Fruit fly (Drosophila melanogaster) whole organism, prepupa: ENCODE data around the gene Tep4.
A peak's percentile ranks its signal among the peaks of the same experiment; 100 is the strongest.

ENCODE experiments used
- Blimp-1 ChIP-seq: fragments of 200-800 bp; sonication (Bioruptor generic); optimal IDR thresholded peaks from 3 replicates; lab custom pipeline; 2017; ENCODE audit warnings: missing biosample characterization, missing genetic modification characterization, mild to moderate bottlenecking, moderate library complexity, missing genetic modification reagents
- CG10631 ChIP-seq: fragments of 200-800 bp; sonication (Bioruptor generic); optimal IDR thresholded peaks from 2 replicates; lab custom pipeline; 2016; ENCODE audit warnings: missing biosample characterization, missing genetic modification characterization
- CG10669 ChIP-seq: fragments of 200-800 bp; sonication (Bioruptor generic); optimal IDR thresholded peaks from 3 replicates; lab custom pipeline; 2018; ENCODE audit warnings: missing biosample characterization, mild to moderate bottlenecking, missing genetic modification characterization, moderate library complexity
- CG11294 ChIP-seq: fragments of 200-800 bp; sonication (Bioruptor generic); IDR thresholded peaks from 2 replicates; pipeline ENCODE4 v1.3.6; 2022; ENCODE audit warnings: missing biosample characterization, missing genetic modification characterization
- CG15336 ChIP-seq: fragments of 200-800 bp; sonication (Bioruptor generic); IDR thresholded peaks from 2 replicates; pipeline ENCODE4 v1.3.6; 2022; ENCODE audit warnings: missing biosample characterization, missing genetic modification characterization
- CG1621 ChIP-seq: fragments of 200-800 bp; sonication (Bioruptor generic); optimal IDR thresholded peaks from 3 replicates; lab custom pipeline; 2018; ENCODE audit warnings: missing biosample characterization, mild to moderate bottlenecking, missing genetic modification characterization
- CG3032 ChIP-seq: fragments of 200-800 bp; optimal IDR thresholded peaks from 2 replicates; lab custom pipeline; 2019; ENCODE audit warnings: missing biosample characterization, mild to moderate bottlenecking, missing genetic modification characterization, moderate library complexity
- CG31627 ChIP-seq: fragments of 200-800 bp; sonication (Bioruptor generic); optimal IDR thresholded peaks from 3 replicates; lab custom pipeline; 2016; ENCODE audit warnings: missing biosample characterization, missing genetic modification characterization
- CG34406 ChIP-seq: fragments of 200-800 bp; sonication (Bioruptor generic); optimal IDR thresholded peaks from 3 replicates; lab custom pipeline; 2016; ENCODE audit warnings: missing biosample characterization, missing genetic modification characterization
- CG4318 ChIP-seq: fragments of 200-800 bp; sonication (Bioruptor generic); optimal IDR thresholded peaks from 3 replicates; lab custom pipeline; 2017; ENCODE audit warnings: missing biosample characterization, mild to moderate bottlenecking, missing genetic modification characterization
- CG6163 ChIP-seq: fragments of 200-800 bp; sonication (Bioruptor generic); IDR thresholded peaks from 3 replicates; pipeline ENCODE4 v1.3.6; 2022; ENCODE audit warnings: missing biosample characterization, missing genetic modification characterization
- CG6276 ChIP-seq: fragments of 200-800 bp; sonication (Bioruptor generic); optimal IDR thresholded peaks from 2 replicates; lab custom pipeline; 2017; ENCODE audit warnings: missing biosample characterization, mild to moderate bottlenecking, missing genetic modification characterization
- CG6792 ChIP-seq: fragments of 200-800 bp; sonication (Bioruptor generic); optimal IDR thresholded peaks from 3 replicates; lab custom pipeline; 2016; ENCODE audit warnings: missing biosample characterization, missing genetic modification characterization
- CG6808 ChIP-seq: fragments of 200-800 bp; sonication (Bioruptor generic); optimal IDR thresholded peaks from 3 replicates; lab custom pipeline; 2017; ENCODE audit warnings: missing biosample characterization, missing genetic modification characterization, mild to moderate bottlenecking, moderate library complexity, missing genetic modification reagents
- CG6854 ChIP-seq: fragments of 200-800 bp; sonication (Bioruptor generic); optimal IDR thresholded peaks from 2 replicates; lab custom pipeline; 2017; ENCODE audit warnings: missing biosample characterization, mild to moderate bottlenecking, missing genetic modification characterization
- CG7368 ChIP-seq: fragments of 200-800 bp; sonication (Bioruptor generic); optimal IDR thresholded peaks from 3 replicates; lab custom pipeline; 2016; ENCODE audit warnings: missing biosample characterization, missing genetic modification characterization
- CG8319 ChIP-seq: fragments of 200-800 bp; sonication (Bioruptor generic); optimal IDR thresholded peaks from 3 replicates; lab custom pipeline; 2016; ENCODE audit warnings: missing biosample characterization, missing genetic modification characterization
- CG8632 ChIP-seq: fragments of 200-800 bp; sonication (Bioruptor generic); optimal IDR thresholded peaks from 3 replicates; lab custom pipeline; 2016; ENCODE audit warnings: missing biosample characterization, missing genetic modification characterization
- Eip75B ChIP-seq: fragments of 200-800 bp; sonication (Bioruptor generic); optimal IDR thresholded peaks from 3 replicates; lab custom pipeline; 2016; ENCODE audit warnings: missing biosample characterization, missing genetic modification characterization
- Eip78C ChIP-seq: fragments of 200-800 bp; sonication (Bioruptor generic); peaks from one replicate; lab custom pipeline; 2016; ENCODE audit warnings: missing biosample characterization, missing genetic modification characterization
- Eip93F ChIP-seq: fragments of 200-800 bp; sonication (Bioruptor generic); optimal IDR thresholded peaks from 2 replicates; lab custom pipeline; 2016; ENCODE audit warnings: missing biosample characterization, mild to moderate bottlenecking, missing genetic modification characterization
- Ets21C ChIP-seq: fragments of 200-800 bp; sonication (Bioruptor generic); optimal IDR thresholded peaks from 3 replicates; lab custom pipeline; 2016; ENCODE audit warnings: missing biosample characterization, missing genetic modification characterization
- Gug ChIP-seq: fragments of 200-800 bp; sonication (Bioruptor generic); IDR thresholded peaks from 2 replicates; pipeline ENCODE4 v1.3.6; 2022; ENCODE audit warnings: missing biosample characterization, missing genetic modification characterization
- Hr38 ChIP-seq: sonication (Bioruptor generic); optimal IDR thresholded peaks from 2 replicates; lab custom pipeline; 2016; ENCODE audit warnings: missing biosample characterization, missing genetic modification characterization
- Hr39 ChIP-seq: fragments of 200-800 bp; sonication (Bioruptor generic); optimal IDR thresholded peaks from 2 replicates; lab custom pipeline; 2016; ENCODE audit warnings: missing biosample characterization, missing genetic modification characterization
- Hr4 ChIP-seq: fragments of 200-800 bp; sonication (Bioruptor generic); optimal IDR thresholded peaks from 3 replicates; lab custom pipeline; 2016; ENCODE audit warnings: missing biosample characterization, missing genetic modification characterization
- Lpt ChIP-seq: fragments of 200-800 bp; sonication (Bioruptor generic); optimal IDR thresholded peaks from 3 replicates; lab custom pipeline; 2016; ENCODE audit warnings: missing biosample characterization, missing genetic modification characterization
- Met ChIP-seq: fragments of 200-800 bp; sonication (Bioruptor generic); optimal IDR thresholded peaks from 3 replicates; lab custom pipeline; 2016; ENCODE audit warnings: missing biosample characterization, missing genetic modification characterization
- OdsH ChIP-seq: fragments of 200-800 bp; sonication (Bioruptor generic); optimal IDR thresholded peaks from 3 replicates; lab custom pipeline; 2016; ENCODE audit warnings: missing biosample characterization, missing genetic modification characterization
- Smox ChIP-seq: fragments of 200-800 bp; sonication (Bioruptor generic); optimal IDR thresholded peaks from 3 replicates; lab custom pipeline; 2016; ENCODE audit warnings: missing biosample characterization, missing genetic modification characterization
- Sox102F ChIP-seq: fragments of 200-800 bp; sonication (Bioruptor generic); optimal IDR thresholded peaks from 2 replicates; lab custom pipeline; 2016; ENCODE audit warnings: missing biosample characterization, mild to moderate bottlenecking, missing genetic modification characterization
- Sox14 ChIP-seq: fragments of 200-800 bp; sonication (Bioruptor generic); optimal IDR thresholded peaks from 3 replicates; lab custom pipeline; 2016; ENCODE audit warnings: missing biosample characterization, missing genetic modification characterization
- Sox15 ChIP-seq: fragments of 200-800 bp; sonication (Bioruptor generic); optimal IDR thresholded peaks from 3 replicates; lab custom pipeline; 2016; ENCODE audit warnings: missing biosample characterization, missing genetic modification characterization
- achi ChIP-seq: fragments of 200-800 bp; sonication (Bioruptor generic); optimal IDR thresholded peaks from 3 replicates; lab custom pipeline; 2016; ENCODE audit warnings: missing biosample characterization, missing genetic modification characterization
- acj6 ChIP-seq: fragments of 200-800 bp; sonication (Bioruptor generic); optimal IDR thresholded peaks from 3 replicates; lab custom pipeline; 2016; ENCODE audit warnings: missing biosample characterization, missing genetic modification characterization
- eg ChIP-seq: fragments of 200-800 bp; sonication (Bioruptor generic); IDR thresholded peaks from 3 replicates; pipeline ENCODE4 v1.3.6; 2022; ENCODE audit warnings: missing biosample characterization, missing genetic modification characterization
- fd59A ChIP-seq: fragments of 200-800 bp; sonication (Bioruptor generic); optimal IDR thresholded peaks from 2 replicates; lab custom pipeline; 2017; ENCODE audit warnings: missing biosample characterization, mild to moderate bottlenecking, missing genetic modification characterization, missing genetic modification reagents
- fd85E ChIP-seq: fragments of 200-800 bp; sonication (Bioruptor generic); optimal IDR thresholded peaks from 3 replicates; lab custom pipeline; 2016; ENCODE audit warnings: missing biosample characterization, missing genetic modification characterization
- fkh ChIP-seq: fragments of 200-800 bp; sonication (Bioruptor generic); optimal IDR thresholded peaks from 3 replicates; lab custom pipeline; 2017; ENCODE audit warnings: missing biosample characterization, mild to moderate bottlenecking, missing genetic modification characterization, moderate library complexity
- lz ChIP-seq: fragments of 200-800 bp; sonication (Bioruptor generic); optimal IDR thresholded peaks from 3 replicates; lab custom pipeline; 2016; ENCODE audit warnings: missing biosample characterization, missing genetic modification characterization
- net ChIP-seq: fragments of 200-800 bp; sonication (Bioruptor generic); optimal IDR thresholded peaks from 3 replicates; lab custom pipeline; 2016; ENCODE audit warnings: missing biosample characterization, missing genetic modification characterization
- pdm3 ChIP-seq: fragments of 200-800 bp; sonication (Bioruptor generic); optimal IDR thresholded peaks from 3 replicates; lab custom pipeline; 2016; ENCODE audit warnings: missing biosample characterization, missing genetic modification characterization
- salr ChIP-seq, 2 experiments: fragments of 200-800 bp; sonication (Bioruptor generic); optimal IDR thresholded peaks; 3 replicates each; lab custom pipeline; 2016 to 2018; ENCODE audit warnings: missing biosample characterization in 2 of 2, missing genetic modification characterization in 2 of 2, mild to moderate bottlenecking in 1 of 2
- vri ChIP-seq: fragments of 200-800 bp; sonication (Bioruptor generic); optimal IDR thresholded peaks from 3 replicates; lab custom pipeline; 2016; ENCODE audit warnings: missing biosample characterization, mild to moderate bottlenecking, missing genetic modification characterization

Tep4 gene

dm6 chr2L:19574364-19574763, 26.1 kb downstream of the Tep4 start (continued):
- TF ChIP-seq acj6 (GFP tag; lab: Kevin White, UChicago) = peak; percentile 49
- peak; percentile 35 for TF ChIP-seq fd59A (GFP tag; lab: Kevin White, UChicago)
- peak; percentile 47; the same call in 1 of the 2 replicates for TF ChIP-seq Gug (GFP tag; lab: Robert Waterston, UW)
- TF ChIP-seq CG10669 (GFP tag; lab: Kevin White, UChicago) = peak; percentile 70
- TF ChIP-seq CG11294 (GFP tag; lab: Robert Waterston, UW) = no peak
- no peak for TF ChIP-seq CG6854 (GFP tag; lab: Kevin White, UChicago)
- peak; percentile 62 for TF ChIP-seq CG6163
- peak; percentile 54 for TF ChIP-seq CG6808
- TF ChIP-seq CG34406 (GFP tag; lab: Kevin White, UChicago) = peak; percentile 26
- TF ChIP-seq Eip75B = peak; percentile 59
- TF ChIP-seq achi = peak; percentile 31
- peak; percentile 48 for TF ChIP-seq CG4318 (GFP tag; lab: Kevin White, UChicago)
- no peak for TF ChIP-seq vri
- TF ChIP-seq Lpt (GFP tag; lab: Kevin White, UChicago) = no peak
- no peak for TF ChIP-seq CG1621
- TF ChIP-seq Hr38 (GFP tag; lab: Kevin White, UChicago) = no peak
- TF ChIP-seq CG7368 = peak; percentile 26
- peak; percentile 20 for TF ChIP-seq Hr39 (GFP tag; lab: Kevin White, UChicago)
- TF ChIP-seq CG8319 (GFP tag; lab: Kevin White, UChicago) = no peak
- peak; percentile 62 for TF ChIP-seq OdsH (GFP tag; lab: Kevin White, UChicago)
- peak; percentile 59 for TF ChIP-seq Met
- TF ChIP-seq Blimp-1 (GFP tag; lab: Kevin White, UChicago) = no peak
- TF ChIP-seq Hr4 (GFP tag; lab: Kevin White, UChicago) = peak; percentile 57
- TF ChIP-seq Sox15 = no peak

DNA sequence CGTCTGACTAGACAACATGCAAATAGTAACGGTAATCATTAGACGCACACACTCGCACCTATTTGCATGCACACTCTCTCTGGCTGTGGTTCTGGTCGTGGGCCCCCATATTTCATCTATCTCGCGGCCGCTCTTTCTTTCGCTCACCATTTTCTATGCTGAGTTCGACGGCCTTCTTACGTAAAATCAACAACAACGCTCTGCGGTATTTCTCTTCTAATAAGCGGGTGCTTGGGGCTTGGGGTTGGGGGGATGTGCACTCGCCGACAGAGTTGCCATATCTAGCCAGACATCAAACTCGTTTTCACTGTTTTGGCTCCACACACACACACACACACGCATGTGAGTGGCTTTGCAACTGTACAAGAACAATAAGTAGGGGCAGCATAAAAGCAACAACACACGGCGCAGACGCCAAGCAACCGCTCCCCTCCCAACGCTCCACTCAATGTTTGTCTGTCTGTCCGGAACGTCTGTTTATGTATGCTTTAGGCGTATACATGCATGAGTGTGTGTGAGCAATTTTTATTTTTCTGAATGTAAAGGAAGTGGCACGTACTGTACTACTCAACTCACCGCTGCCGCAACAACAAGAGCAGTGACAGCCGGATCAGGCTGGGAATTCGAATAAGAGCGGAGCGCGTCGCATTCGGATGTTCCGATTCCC, 26.8 kb downstream of the Tep4 start:
- peak; percentile 27; the same call in 1 of the 3 replicates for TF ChIP-seq eg (GFP tag; lab: Robert Waterston, UW)
- no peak for TF ChIP-seq Sox102F (GFP tag; lab: Kevin White, UChicago)
- no peak for TF ChIP-seq CG1621
- no peak for TF ChIP-seq CG31627 (GFP tag; lab: Kevin White, UChicago)
- TF ChIP-seq Hr38 (GFP tag; lab: Kevin White, UChicago) = no peak
- TF ChIP-seq fkh (GFP tag; lab: Kevin White, UChicago) = peak; percentile 88

DNA sequence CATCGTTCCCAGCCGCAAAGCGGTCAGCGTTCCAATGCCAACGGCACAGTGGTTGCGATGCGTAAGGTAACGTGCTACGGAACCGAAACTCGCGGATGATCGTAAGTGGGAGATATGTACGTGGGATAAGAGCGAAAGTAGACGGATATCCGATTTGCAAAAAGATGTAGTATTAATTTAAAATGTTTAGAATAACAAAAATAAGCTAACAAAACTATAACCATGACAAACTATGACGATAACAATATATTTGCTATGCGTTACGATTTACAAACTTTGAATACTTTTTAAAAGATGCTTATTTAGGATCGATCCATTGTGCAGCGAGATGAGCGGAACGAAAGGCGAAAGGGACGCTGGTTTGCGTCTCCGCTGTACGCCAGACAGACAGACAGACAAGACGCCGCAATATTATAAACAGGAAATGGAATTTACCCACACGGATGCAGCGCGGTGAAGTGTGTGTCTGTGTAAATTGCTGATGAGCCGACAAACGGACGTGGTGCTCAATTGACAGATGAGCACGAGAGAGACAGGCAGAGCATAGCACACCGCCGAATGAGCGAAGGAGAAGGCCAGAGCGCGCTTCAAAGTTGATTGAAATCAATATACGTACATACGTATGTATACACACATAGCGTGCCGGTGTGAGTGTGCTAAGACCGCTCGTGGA, 27.5 kb downstream of the Tep4 start:
- TF ChIP-seq CG6163 (peak; percentile 94), Gug (GFP tag; lab: Robert Waterston, UW) (peak; percentile 93), CG8632 (peak; percentile 94), Hr38 (GFP tag; lab: Kevin White, UChicago) (no peak), net (GFP tag; lab: Kevin White, UChicago) (peak; percentile 97), Sox14 (GFP tag; lab: Kevin White, UChicago) (peak; percentile 98), CG6808 (peak; percentile 94), Eip78C (GFP tag; lab: Kevin White, UChicago) (peak; percentile 99), CG6792 (GFP tag; lab: Kevin White, UChicago) (peak; percentile 93), Eip75B (peak; percentile 96), salr (GFP tag; optimal IDR thresholded peaks at IDR 0.05; lab: Kevin White, UChicago) (peak; percentile 92 to 98), Sox102F (GFP tag; lab: Kevin White, UChicago) (peak; percentile 96), CG6276 (peak; percentile 96), Ets21C (GFP tag; lab: Kevin White, UChicago) (peak; percentile 95), OdsH (GFP tag; lab: Kevin White, UChicago) (peak; percentile 97), CG10669 (GFP tag; lab: Kevin White, UChicago) (peak; percentile 97), lz (GFP tag; lab: Kevin White, UChicago) (peak; percentile 97), pdm3 (peak; percentile 97), CG3032 (tag; lab: Kevin White, UChicago) (peak; percentile 96), CG6854 (GFP tag; lab: Kevin White, UChicago) (peak; percentile 74), Eip93F (GFP tag; lab: Kevin White, UChicago) (no peak), CG4318 (GFP tag; lab: Kevin White, UChicago) (peak; percentile 99), CG10631 (GFP tag; lab: Kevin White, UChicago) (peak; percentile 98), vri (peak; percentile 89), Blimp-1 (GFP tag; lab: Kevin White, UChicago) (peak; percentile 93), Smox (GFP tag; lab: Kevin White, UChicago) (peak; percentile 96), Lpt (GFP tag; lab: Kevin White, UChicago) (peak; percentile 93), Sox15 (peak; percentile 94), fkh (GFP tag; lab: Kevin White, UChicago) (peak; percentile 79), CG15336 (GFP tag; lab: Robert Waterston, UW) (peak; percentile 96), fd85E (GFP tag; lab: Kevin White, UChicago) (peak; percentile 60)
